Worm (Caenorhabditis elegans) whole organism, midembryonic: ENCODE data around the gene srx-58.

Source experiments
- cog-1 ChIP-seq: sonication (generic microtip); optimal IDR thresholded peaks from 2 replicates; lab custom pipeline; 2016; ENCODE audit warnings: missing genetic modification characterization, missing compliant biosample characterization
- ref-1 ChIP-seq: fragments of 200-800 bp; sonication (Bioruptor generic); conservative IDR thresholded peaks from 2 replicates; pipeline ENCODE4 v1.3.6; 2022; ENCODE audit warnings: missing genetic modification reagents, missing genetic modification characterization, missing compliant biosample characterization

- TF ChIP-seq ref-1 (GFP tag; lab: Robert Waterston, UW) (no peak), cog-1 (tag; lab: Kevin White, UChicago) (no peak)
These were observed at the start of gene srx-58 for ce11 chrV:15352376-15352775.
